Fruit fly (Drosophila melanogaster): ENCODE results near the gene CG31624.

The CG31624 gene

DNA sequence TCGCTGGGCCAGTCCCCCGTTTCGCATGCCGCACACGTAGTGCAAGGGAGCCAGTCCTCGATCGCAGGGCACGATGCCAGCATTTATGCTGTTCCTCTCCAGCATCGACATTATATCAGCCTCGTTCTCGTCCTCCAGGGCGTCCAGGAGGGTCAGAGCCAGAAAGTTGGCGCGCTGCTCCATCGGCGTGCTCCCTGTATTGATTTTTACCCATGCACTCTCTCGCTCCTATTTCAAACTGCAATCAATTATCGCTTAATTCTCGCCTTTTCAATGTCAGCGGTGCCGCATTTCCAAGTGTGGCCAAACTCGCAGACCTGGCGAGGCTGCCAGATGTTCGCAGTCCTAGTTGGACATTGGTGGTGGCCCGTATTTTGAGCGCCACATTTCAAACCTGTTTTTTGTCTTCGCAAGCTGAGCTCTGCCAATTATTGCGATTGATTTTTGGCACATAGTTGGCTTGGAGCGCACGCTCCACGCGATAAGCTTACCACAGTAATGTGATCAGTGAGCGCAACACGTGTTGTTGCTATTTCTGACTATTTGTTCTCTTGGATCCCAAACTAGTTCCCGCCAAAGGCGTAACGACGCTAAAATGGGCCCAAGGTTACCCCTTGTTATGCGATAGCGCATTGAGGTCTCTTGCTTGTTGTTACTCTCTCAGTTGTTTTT lies 18.2 kb upstream of the CG31624 start, which contains the start of gene CG8679 (continued):
- TF ChIP-seq sc (optimal IDR thresholded peaks at IDR 0.05) (no peak), sc (GFP tag; optimal IDR thresholded peaks at IDR 0.05) (no peak), GATAe (GFP tag; conservative IDR thresholded peaks at IDR 0.05) (no peak), bbx (GFP tag; IDR thresholded peaks at IDR 0.05; ENCODE audit: partially characterized antibody) (peak; percentile 29; the same call in 1 of the 2 replicates), CG14014 (GFP tag; IDR thresholded peaks at IDR 0.05) (no peak), CG6765 (GFP tag; optimal IDR thresholded peaks at IDR 0.05) (no peak), pum (GFP tag; optimal IDR thresholded peaks at IDR 0.05) (no peak), CG11695 (GFP tag; IDR thresholded peaks at IDR 0.05) (peak; percentile 8; the same call in 1 of the 3 replicates), CG10274 (GFP tag; optimal IDR thresholded peaks at IDR 0.05) (no peak), vnd (GFP tag; IDR thresholded peaks at IDR 0.05; ENCODE audit: partially characterized antibody) (no peak), CG4617 (GFP tag; optimal IDR thresholded peaks at IDR 0.05; ENCODE audit: borderline replicate concordance) (peak; percentile 8), Kr (GFP tag; optimal IDR thresholded peaks at IDR 0.05) (no peak), CG17829 (tag; optimal IDR thresholded peaks at IDR 0.05) (peak; percentile 31), CG6791 (GFP tag; IDR thresholded peaks at IDR 0.05; ENCODE audit: partially characterized antibody) (no peak), Atf6 (GFP tag; IDR thresholded peaks at IDR 0.05) (peak; percentile 10; the same call in 1 of the 2 replicates), Optix (GFP tag; IDR thresholded peaks at IDR 0.05) (no peak), sens (GFP tag) (peak; percentile 78), bigmax (GFP tag; optimal IDR thresholded peaks at IDR 0.05) (peak; percentile 42), CG12769 (tag; optimal IDR thresholded peaks at IDR 0.05) (peak; percentile 75), Oli (tag; optimal IDR thresholded peaks at IDR 0.05) (no peak), fd102C (GFP tag; optimal IDR thresholded peaks at IDR 0.05) (no peak), Ravus (GFP tag; IDR thresholded peaks at IDR 0.05) (no peak), CG9876 (GFP tag; optimal IDR thresholded peaks at IDR 0.05) (no peak), CG12155 (GFP tag; optimal IDR thresholded peaks at IDR 0.05) (peak; percentile 4), CG16813 (GFP tag; IDR thresholded peaks at IDR 0.05; ENCODE audit: partially characterized antibody) (peak; percentile 34; the same call in 1 of the 3 replicates), sob (GFP tag; IDR thresholded peaks at IDR 0.05) (no peak), seq (GFP tag; IDR thresholded peaks at IDR 0.05) (no peak), Xbp1 (GFP tag; optimal IDR thresholded peaks at IDR 0.05) (no peak), Ssrp (tag; optimal IDR thresholded peaks at IDR 0.05) (no peak), CG1529 (GFP tag; optimal IDR thresholded peaks at IDR 0.05) (no peak)

DNA sequence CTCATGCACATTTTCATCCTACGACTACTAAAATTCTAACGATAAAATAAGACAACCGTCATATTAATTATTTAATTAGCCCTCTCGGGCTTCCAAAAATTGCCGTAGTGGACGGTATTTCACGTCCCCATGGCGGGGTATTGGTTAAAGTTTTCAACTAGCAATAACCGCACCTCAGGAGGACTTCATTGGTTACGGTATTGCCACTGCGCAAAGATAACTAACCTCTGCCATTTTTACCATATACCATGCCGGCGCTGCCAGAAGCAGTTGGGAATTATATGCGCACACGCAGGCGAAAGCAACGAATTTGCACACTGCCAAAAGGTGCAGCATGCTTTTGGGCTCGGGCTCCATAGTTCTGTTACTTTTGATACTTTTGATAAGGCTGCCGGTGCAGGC lies 14.8 kb upstream of the CG31624 start:
- no peak for TF ChIP-seq phol (tag; optimal IDR thresholded peaks at IDR 0.05)
- TF ChIP-seq eve (GFP tag; optimal IDR thresholded peaks at IDR 0.05) = no peak
- no peak for TF ChIP-seq CG7556 (GFP tag; optimal IDR thresholded peaks at IDR 0.05)
- TF ChIP-seq Mrtf (GFP tag; IDR thresholded peaks at IDR 0.05) = no peak
- no peak for TF ChIP-seq CG18011 (GFP tag; optimal IDR thresholded peaks at IDR 0.05)
- TF ChIP-seq CG10543 (GFP tag; optimal IDR thresholded peaks at IDR 0.05) = no peak
- no peak for TF ChIP-seq gce (GFP tag; IDR thresholded peaks at IDR 0.05)
- no peak for TF ChIP-seq BEAF-32 (GFP tag; optimal IDR thresholded peaks at IDR 0.05)
- TF ChIP-seq amos (GFP tag; IDR thresholded peaks at IDR 0.05; ENCODE audit: partially characterized antibody) = peak; percentile 53; the same call in 1 of the 2 replicates
- TF ChIP-seq CG4424 (GFP tag; optimal IDR thresholded peaks at IDR 0.05) = peak; percentile 2
- TF ChIP-seq gt (GFP tag; IDR thresholded peaks at IDR 0.05) = no peak
- TF ChIP-seq TFAM (GFP tag; optimal IDR thresholded peaks at IDR 0.05) = no peak
- peak; percentile 5 for TF ChIP-seq CG9727 (GFP tag; optimal IDR thresholded peaks at IDR 0.05)
- no peak for TF ChIP-seq CG2129 (GFP tag; IDR thresholded peaks at IDR 0.05; ENCODE audit: partially characterized antibody)
- TF ChIP-seq CG7786 (GFP tag; optimal IDR thresholded peaks at IDR 0.05) = peak; percentile 34
- peak; percentile 58 for TF ChIP-seq CG42726 (GFP tag; IDR thresholded peaks at IDR 0.05; ENCODE audit: partially characterized antibody)
- TF ChIP-seq croc (GFP tag; conservative IDR thresholded peaks at IDR 0.05) = no peak
- TF ChIP-seq CG4360 (GFP tag; IDR thresholded peaks at IDR 0.05) = no peak
- TF ChIP-seq Kr (GFP tag; optimal IDR thresholded peaks at IDR 0.05) = no peak
- peak; percentile 66; the same call in 2 of the 3 replicates for TF ChIP-seq mld (GFP tag; IDR thresholded peaks at IDR 0.05; ENCODE audit: partially characterized antibody)
- TF ChIP-seq Sin3A (optimal IDR thresholded peaks at IDR 0.05) = no peak
- 0 out of 2 replicates have a peak, but pooled peaks have one; percentile 11 for TF ChIP-seq toy (GFP tag; IDR thresholded peaks at IDR 0.05)
